Worm (Caenorhabditis elegans) whole organism, young adult: ENCODE data around the gene Y71H2B.8.

Experiments
- B0035.1 ChIP-seq: sonication (generic microtip); optimal IDR thresholded peaks from 2 replicates; lab custom pipeline; 2016; ENCODE audit warnings: missing genetic modification characterization, mild to moderate bottlenecking, missing compliant biosample characterization, missing genotype, missing genetic modification reagents
- B0261.1 ChIP-seq: sonication (generic microtip); optimal IDR thresholded peaks from 2 replicates; lab custom pipeline; 2016; ENCODE audit warnings: mild to moderate bottlenecking, missing genetic modification characterization, moderate library complexity, missing compliant biosample characterization
- K11D2.4 ChIP-seq: fragments of 200-800 bp; sonication (Bioruptor generic); IDR thresholded peaks from 2 replicates; pipeline ENCODE4 v1.3.6; 2022; ENCODE audit warnings: missing genetic modification reagents, missing genetic modification characterization, missing compliant biosample characterization
- K12H6.12 ChIP-seq: fragments of 200-800 bp; sonication (Bioruptor generic); optimal IDR thresholded peaks from 2 replicates; lab custom pipeline; 2018; ENCODE audit warnings: mild to moderate bottlenecking, missing genetic modification characterization, missing compliant biosample characterization
- T26A5.8 ChIP-seq: sonication (generic microtip); optimal IDR thresholded peaks from 2 replicates; lab custom pipeline; 2016; ENCODE audit warnings: missing genetic modification characterization, missing compliant biosample characterization
- Y53F4B.3 ChIP-seq: fragments of 200-800 bp; sonication (Bioruptor generic); IDR thresholded peaks from 2 replicates; pipeline ENCODE4 v1.3.6; 2022; ENCODE audit warnings: missing genetic modification reagents, missing genetic modification characterization, missing compliant biosample characterization
- ZK185.1 ChIP-seq: sonication (generic microtip); optimal IDR thresholded peaks from 2 replicates; lab custom pipeline; 2016; ENCODE audit warnings: mild to moderate bottlenecking, missing genetic modification characterization, missing compliant biosample characterization; ENCODE audit not compliant: poor library complexity, severe bottlenecking
- akir-1 ChIP-seq: fragments of 200-800 bp; sonication (Bioruptor generic); optimal IDR thresholded peaks from 2 replicates; lab custom pipeline; 2018; ENCODE audit warnings: mild to moderate bottlenecking, missing genetic modification characterization, moderate library complexity, missing compliant biosample characterization
- ama-1 ChIP-seq, 3 experiments: fragments of 150-350 bp in 1 of 3; sonication (generic microtip) in 2 of 3; optimal IDR thresholded peaks; 2 replicates each; lab custom pipeline; 2014 to 2018; ENCODE audit warnings: missing biosample characterization in 2 of 3, missing genetic modification characterization in 2 of 3, missing genetic modification reagents in 2 of 3
- attf-3 ChIP-seq: fragments of 200-800 bp; sonication (Bioruptor generic); conservative IDR thresholded peaks from 2 replicates; pipeline ENCODE4 v1.3.6; 2022; ENCODE audit warnings: missing genetic modification reagents, missing genetic modification characterization, missing compliant biosample characterization
- attf-6 ChIP-seq: fragments of 200-800 bp; sonication (Bioruptor generic); IDR thresholded peaks from 2 replicates; pipeline ENCODE4 v1.3.6; 2022; ENCODE audit warnings: missing genetic modification reagents, missing genetic modification characterization, missing compliant biosample characterization
- bed-1 ChIP-seq: fragments of 200-800 bp; sonication (Bioruptor generic); IDR thresholded peaks from 2 replicates; pipeline ENCODE4 v1.3.6; 2022; ENCODE audit warnings: missing genetic modification reagents, missing genetic modification characterization, missing compliant biosample characterization
- bed-2 ChIP-seq: fragments of 200-800 bp; sonication (Bioruptor generic); IDR thresholded peaks from 2 replicates; pipeline ENCODE4 v1.3.6; 2022; ENCODE audit warnings: missing genetic modification reagents, missing genetic modification characterization, missing compliant biosample characterization
- cebp-1 ChIP-seq, 2 experiments: fragments of 200-800 bp in 1 of 2; sonication (Bioruptor generic) in 1 of 2; sonication (generic microtip) in 1 of 2; IDR thresholded peaks in 1 of 2; optimal IDR thresholded peaks in 1 of 2; 2 replicates each; pipeline versions ENCODE4 v1.3.6 to Lab custom; 2017 to 2022; ENCODE audit warnings: missing compliant biosample characterization in 2 of 2, missing genetic modification characterization in 2 of 2, mild to moderate bottlenecking in 1 of 2, missing genetic modification reagents in 1 of 2, moderate library complexity in 1 of 2
- ceh-27 ChIP-seq: fragments of 200-800 bp; sonication (Bioruptor generic); optimal IDR thresholded peaks from 2 replicates; lab custom pipeline; 2018; ENCODE audit warnings: mild to moderate bottlenecking, missing genetic modification characterization, moderate library complexity, missing compliant biosample characterization
- ceh-79 ChIP-seq: sonication (generic microtip); optimal IDR thresholded peaks from 2 replicates; lab custom pipeline; 2017; ENCODE audit warnings: mild to moderate bottlenecking, missing genetic modification characterization, missing compliant biosample characterization
- chd-7 ChIP-seq: sonication (generic microtip); optimal IDR thresholded peaks from 2 replicates; lab custom pipeline; 2016; ENCODE audit warnings: mild to moderate bottlenecking, missing genetic modification characterization, moderate library complexity, missing compliant biosample characterization
- dpff-1 ChIP-seq: sonication (generic microtip); optimal IDR thresholded peaks from 2 replicates; lab custom pipeline; 2017; ENCODE audit warnings: mild to moderate bottlenecking, missing genetic modification characterization, missing compliant biosample characterization
- egl-18 ChIP-seq: fragments of 200-800 bp; sonication (Bioruptor generic); IDR thresholded peaks from 2 replicates; pipeline ENCODE4 v1.3.6; 2022; ENCODE audit warnings: missing genetic modification reagents, missing genetic modification characterization, missing compliant biosample characterization
- ekl-4 ChIP-seq: fragments of 200-800 bp; sonication (Bioruptor generic); IDR thresholded peaks from 2 replicates; pipeline ENCODE4 v1.3.6; 2022; ENCODE audit warnings: missing genetic modification reagents, missing genetic modification characterization, missing compliant biosample characterization
- fkh-3 ChIP-seq: sonication (generic microtip); optimal IDR thresholded peaks from 2 replicates; lab custom pipeline; 2016; ENCODE audit warnings: mild to moderate bottlenecking, missing genetic modification characterization, missing compliant biosample characterization
- hlh-12 ChIP-seq: sonication (generic microtip); optimal IDR thresholded peaks from 2 replicates; lab custom pipeline; 2016; ENCODE audit warnings: missing genetic modification characterization, missing compliant biosample characterization
- hlh-26 ChIP-seq: fragments of 200-800 bp; sonication (Bioruptor generic); conservative IDR thresholded peaks from 2 replicates; pipeline ENCODE4 v1.3.6; 2022; ENCODE audit warnings: missing genetic modification reagents, missing genetic modification characterization, missing compliant biosample characterization
- hmg-1.2 ChIP-seq: fragments of 200-800 bp; sonication (Bioruptor generic); IDR thresholded peaks from 2 replicates; pipeline ENCODE4 v1.3.6; 2022; ENCODE audit warnings: missing genetic modification reagents, missing genetic modification characterization, missing compliant biosample characterization
- let-526 ChIP-seq: fragments of 200-800 bp; sonication (Bioruptor generic); IDR thresholded peaks from 2 replicates; pipeline ENCODE4 v1.3.6; 2022; ENCODE audit warnings: missing genetic modification reagents, missing genetic modification characterization, missing compliant biosample characterization
- lir-1 ChIP-seq: fragments of 200-800 bp; sonication (Bioruptor generic); conservative IDR thresholded peaks from 2 replicates; pipeline ENCODE4 v1.3.6; 2022; ENCODE audit warnings: missing genetic modification reagents, missing genetic modification characterization, missing compliant biosample characterization
- mcd-1 ChIP-seq: fragments of 200-800 bp; sonication (Bioruptor generic); IDR thresholded peaks from 2 replicates; pipeline ENCODE4 v1.3.6; 2022; ENCODE audit warnings: missing genetic modification reagents, missing genetic modification characterization, missing compliant biosample characterization
- mel-28 ChIP-seq: sonication (generic microtip); optimal IDR thresholded peaks from 2 replicates; lab custom pipeline; 2016; ENCODE audit warnings: borderline replicate concordance, mild to moderate bottlenecking, missing genetic modification characterization, missing compliant biosample characterization
- mes-4 ChIP-seq: sonication (generic microtip); optimal IDR thresholded peaks from 2 replicates; lab custom pipeline; 2016; ENCODE audit warnings: missing genotype, missing genetic modification characterization, missing compliant biosample characterization
- mxl-1 ChIP-seq: sonication (generic microtip); optimal IDR thresholded peaks from 2 replicates; lab custom pipeline; 2016; ENCODE audit warnings: missing genetic modification characterization, missing compliant biosample characterization
- nfya-2 ChIP-seq: fragments of 200-800 bp; sonication (Bioruptor generic); IDR thresholded peaks from 2 replicates; pipeline ENCODE4 v1.3.6; 2022; ENCODE audit warnings: missing genetic modification reagents, missing genetic modification characterization, missing compliant biosample characterization
- nhr-179 ChIP-seq: sonication (generic microtip); optimal IDR thresholded peaks from 2 replicates; lab custom pipeline; 2016; ENCODE audit warnings: mild to moderate bottlenecking, missing genetic modification characterization, missing compliant biosample characterization
- nhr-27 ChIP-seq: fragments of 200-800 bp; sonication (Bioruptor generic); optimal IDR thresholded peaks from 2 replicates; lab custom pipeline; 2018; ENCODE audit warnings: mild to moderate bottlenecking, missing genetic modification characterization, moderate library complexity, missing compliant biosample characterization
- rpc-1 ChIP-seq, 2 experiments: fragments of 150-350 bp in 1 of 2; sonication (generic microtip) in 1 of 2; optimal IDR thresholded peaks; 2 replicates each; lab custom pipeline; 2014 to 2018; ENCODE audit warnings: missing biosample characterization in 1 of 2, missing genetic modification characterization in 1 of 2, missing genetic modification reagents in 1 of 2, missing genotype in 1 of 2
- sdz-38 ChIP-seq: sonication (generic microtip); optimal IDR thresholded peaks from 2 replicates; lab custom pipeline; 2016; ENCODE audit warnings: missing genotype, missing genetic modification characterization, missing compliant biosample characterization
- snpc-1.1 ChIP-seq: sonication (generic microtip); optimal IDR thresholded peaks from 2 replicates; lab custom pipeline; 2017; ENCODE audit warnings: missing genetic modification characterization, mild to moderate bottlenecking, missing compliant biosample characterization, antibody characterized with exemption, moderate library complexity, missing genotype, missing genetic modification reagents; ENCODE audit not compliant: insufficient read depth
- sptf-2 ChIP-seq: fragments of 200-800 bp; sonication (Bioruptor generic); optimal IDR thresholded peaks from 2 replicates; lab custom pipeline; 2018; ENCODE audit warnings: mild to moderate bottlenecking, missing genetic modification characterization, missing compliant biosample characterization
- tlf-1 ChIP-seq: fragments of 200-800 bp; sonication (Bioruptor generic); optimal IDR thresholded peaks from 2 replicates; lab custom pipeline; 2018; ENCODE audit warnings: mild to moderate bottlenecking, missing genetic modification characterization, missing compliant biosample characterization
- xnd-1 ChIP-seq: sonication (generic microtip); optimal IDR thresholded peaks from 2 replicates; lab custom pipeline; 2016; ENCODE audit warnings: missing genotype, missing genetic modification reagents, missing genetic modification characterization, missing compliant biosample characterization
- zfh-2 ChIP-seq: fragments of 200-800 bp; sonication (Bioruptor generic); conservative IDR thresholded peaks from 2 replicates; pipeline ENCODE4 v1.3.6; 2022; ENCODE audit warnings: missing genetic modification reagents, missing genetic modification characterization, missing compliant biosample characterization
- zim-3 ChIP-seq: sonication (generic microtip); optimal IDR thresholded peaks from 2 replicates; lab custom pipeline; 2017; ENCODE audit warnings: mild to moderate bottlenecking, missing genetic modification characterization, moderate library complexity, missing compliant biosample characterization
- ztf-22 ChIP-seq: fragments of 200-800 bp; sonication (Bioruptor generic); optimal IDR thresholded peaks from 2 replicates; lab custom pipeline; 2018; ENCODE audit warnings: mild to moderate bottlenecking, missing genetic modification characterization, moderate library complexity, missing compliant biosample characterization
- ztf-25 ChIP-seq: fragments of 200-800 bp; sonication (Bioruptor generic); IDR thresholded peaks from 2 replicates; pipeline ENCODE4 v1.3.6; 2022; ENCODE audit warnings: missing genetic modification reagents, missing genetic modification characterization, missing compliant biosample characterization
- ztf-26 ChIP-seq: sonication (generic microtip); optimal IDR thresholded peaks from 2 replicates; lab custom pipeline; 2017; ENCODE audit warnings: missing genetic modification characterization, missing compliant biosample characterization
- ztf-28 ChIP-seq: fragments of 200-800 bp; sonication (Bioruptor generic); IDR thresholded peaks from 2 replicates; pipeline ENCODE4 v1.3.6; 2022; ENCODE audit warnings: missing genetic modification reagents, missing genetic modification characterization, missing compliant biosample characterization
- ztf-6 ChIP-seq: fragments of 200-800 bp; sonication (Bioruptor generic); IDR thresholded peaks from 2 replicates; pipeline ENCODE4 v1.3.6; 2022; ENCODE audit warnings: missing genetic modification reagents, missing genetic modification characterization, missing compliant biosample characterization

Y71H2B.8 gene

DNA sequence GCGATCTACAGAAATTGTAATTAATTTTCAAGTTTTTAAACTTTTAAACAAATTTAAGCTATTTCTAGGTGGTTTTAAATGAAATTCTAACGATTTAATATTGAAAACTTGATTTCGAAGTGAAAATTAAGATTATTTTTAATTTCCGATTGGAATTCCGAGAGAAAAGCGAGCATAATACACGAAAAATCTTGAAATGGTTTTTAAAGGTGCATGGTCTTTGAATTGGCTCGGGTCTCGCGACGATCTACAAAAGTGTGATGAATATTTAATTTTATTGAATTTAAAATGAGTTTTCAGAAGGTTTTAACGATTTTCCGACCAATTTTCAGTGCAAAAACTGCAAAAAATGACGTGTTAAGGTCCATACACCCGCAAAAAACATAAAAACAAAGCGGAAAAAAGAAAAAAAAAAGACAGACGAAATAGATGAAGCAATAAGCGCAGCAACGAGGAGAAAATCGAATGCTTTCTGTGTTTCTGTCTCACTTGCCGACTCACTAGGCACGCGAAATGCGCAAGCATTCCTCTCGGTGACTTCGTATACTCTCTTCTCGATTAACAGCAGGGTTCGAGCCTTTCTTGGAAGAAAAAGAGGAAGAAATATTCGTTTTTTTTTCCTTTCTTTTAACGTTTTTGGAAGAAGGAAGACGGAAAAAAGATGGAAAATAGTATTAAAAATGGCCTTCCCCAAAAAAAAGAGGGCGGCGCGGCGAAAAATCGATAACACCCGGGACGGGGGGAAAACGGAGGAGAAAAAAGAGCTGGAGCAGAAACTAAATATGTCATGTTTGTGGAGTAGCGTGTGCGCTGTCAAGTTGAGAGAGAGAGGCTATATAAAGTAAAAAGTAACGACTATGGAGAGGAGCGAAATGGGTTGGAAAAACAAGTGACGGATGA is 2.5 kb upstream of the Y71H2B.8 start (continued):
- no peak for TF ChIP-seq ztf-22
- TF ChIP-seq mes-4, result no peak
- TF ChIP-seq nfya-2 (GFP tag; lab: Robert Waterston, UW), result no peak
- TF ChIP-seq hlh-12, result no peak
- no peak for TF ChIP-seq B0261.1 (tag; lab: Kevin White, UChicago)
- TF ChIP-seq akir-1 (GFP tag; lab: Kevin White, UChicago), result no peak
- no peak for TF ChIP-seq snpc-1.1 (tag; lab: Kevin White, UChicago)
- no peak for TF ChIP-seq ztf-28 (GFP tag; lab: Robert Waterston, UW)
- TF ChIP-seq ama-1 (optimal IDR thresholded peaks at IDR 0.05; lab: Kevin White, UChicago), result no peak
- TF ChIP-seq ama-1 (GFP tag; optimal IDR thresholded peaks at IDR 0.05; lab: Kevin White, UChicago), result no peak
- TF ChIP-seq attf-6 (GFP tag; lab: Robert Waterston, UW), result no peak
- TF ChIP-seq K12H6.12, result peak; percentile 74
- TF ChIP-seq ztf-6, result no peak
- TF ChIP-seq B0035.1 (tag; lab: Kevin White, UChicago), result no peak
- no peak for TF ChIP-seq K11D2.4 (GFP tag; lab: Robert Waterston, UW)
- no peak for TF ChIP-seq ceh-27
- TF ChIP-seq ztf-25 (GFP tag; lab: Robert Waterston, UW), result no peak
- no peak for TF ChIP-seq chd-7 (tag; lab: Kevin White, UChicago)
- TF ChIP-seq tlf-1 (GFP tag; lab: Kevin White, UChicago), result no peak
- TF ChIP-seq bed-1, result no peak
- no peak for TF ChIP-seq let-526
- no peak for TF ChIP-seq nhr-179
- TF ChIP-seq sdz-38 (tag; lab: Kevin White, UChicago), result no peak
- peak; percentile 70 for TF ChIP-seq zfh-2 (GFP tag; lab: Robert Waterston, UW)
- no peak for TF ChIP-seq ZK185.1
- no peak for TF ChIP-seq ztf-26 (tag; lab: Kevin White, UChicago)
- TF ChIP-seq hlh-26 (GFP tag; lab: Robert Waterston, UW), result no peak
- TF ChIP-seq mcd-1 (GFP tag; lab: Robert Waterston, UW), result no peak; the same call in 1 of the 2 replicates
- TF ChIP-seq sptf-2 (GFP tag; lab: Kevin White, UChicago), result no peak
- no peak for TF ChIP-seq rpc-1 (optimal IDR thresholded peaks at IDR 0.05; lab: Kevin White, UChicago)
- TF ChIP-seq rpc-1 (tag; optimal IDR thresholded peaks at IDR 0.05; lab: Kevin White, UChicago), result no peak
- no peak for TF ChIP-seq Y53F4B.3 (GFP tag; lab: Robert Waterston, UW)
- TF ChIP-seq mxl-1 (tag; lab: Kevin White, UChicago), result no peak
- TF ChIP-seq cebp-1 (GFP tag; IDR thresholded peaks at IDR 0.05; lab: Robert Waterston, UW), result peak; percentile 26; the same call in 1 of the 2 replicates
- TF ChIP-seq cebp-1 (tag; optimal IDR thresholded peaks at IDR 0.05; lab: Kevin White, UChicago), result peak; percentile 65
- TF ChIP-seq nhr-27 (tag; lab: Kevin White, UChicago), result no peak
- no peak for TF ChIP-seq fkh-3 (tag; lab: Kevin White, UChicago)
- peak; percentile 43; the same call in 1 of the 2 replicates for TF ChIP-seq hmg-1.2 (GFP tag; lab: Robert Waterston, UW)
- no peak for TF ChIP-seq mel-28 (tag; lab: Kevin White, UChicago)
- no peak for TF ChIP-seq ceh-79 (tag; lab: Kevin White, UChicago)
- no peak for TF ChIP-seq T26A5.8
- TF ChIP-seq attf-3, result no peak
- no peak for TF ChIP-seq ekl-4
- TF ChIP-seq dpff-1 (tag; lab: Kevin White, UChicago), result no peak
- no peak for TF ChIP-seq lir-1 (GFP tag; lab: Robert Waterston, UW)
- TF ChIP-seq xnd-1 (tag; lab: Kevin White, UChicago), result peak; percentile 65
- no peak for TF ChIP-seq egl-18 (GFP tag; lab: Robert Waterston, UW)
- no peak for TF ChIP-seq zim-3 (tag; lab: Kevin White, UChicago)
- TF ChIP-seq bed-2 (GFP tag; lab: Robert Waterston, UW), result no peak
